Fruit fly (Drosophila melanogaster) Kc167 (cell line): ENCODE results near the gene CG12236.

Source experiments
- Myc ChIP-seq: fragments of >200 bp; optimal IDR thresholded peaks from 2 replicates; lab custom pipeline; 2017; ENCODE audit warnings: missing external identifiers
- Sin3A ChIP-seq: fragments of >200 bp; optimal IDR thresholded peaks from 2 replicates; lab custom pipeline; 2018; ENCODE audit warnings: missing external identifiers
- h ChIP-seq: fragments of >200 bp; optimal IDR thresholded peaks from 3 replicates; lab custom pipeline; 2018; ENCODE audit warnings: missing external identifiers
- insv ChIP-seq: fragments of >200 bp; optimal IDR thresholded peaks from 3 replicates; lab custom pipeline; 2018; ENCODE audit warnings: missing external identifiers
- psq ChIP-seq: fragments of >200 bp; optimal IDR thresholded peaks from 2 replicates; lab custom pipeline; 2017; ENCODE audit warnings: missing external identifiers
- ttk ChIP-seq: sonication (Bioruptor generic); optimal IDR thresholded peaks from 2 replicates; lab custom pipeline; 2017; ENCODE audit warnings: missing external identifiers

DNA sequence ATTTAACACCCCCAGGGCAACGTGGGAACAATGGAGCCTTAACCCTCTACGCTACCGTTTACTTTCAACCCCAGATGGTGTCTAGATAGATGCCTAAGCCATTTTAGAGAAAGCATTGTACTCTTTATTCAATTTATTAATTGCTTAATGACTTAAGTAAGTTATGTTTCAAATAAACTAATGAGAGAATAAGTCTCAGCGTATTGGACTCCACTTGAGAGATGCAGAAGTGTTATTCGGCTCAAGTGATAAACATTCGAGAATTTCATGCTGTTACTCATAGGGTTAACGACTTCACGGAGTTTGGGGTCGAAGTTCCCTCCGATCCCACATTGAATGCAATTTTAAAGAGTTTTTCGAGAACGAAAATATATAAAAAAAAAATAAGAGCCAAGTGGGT lies 19.7 kb upstream of the CG12236 start:
- TF ChIP-seq ttk (lab: Kevin White, UChicago) (no peak), Myc (lab: Kevin White, UChicago) (no peak), h (lab: Kevin White, UChicago) (no peak), insv (lab: Kevin White, UChicago) (no peak), Sin3A (lab: Kevin White, UChicago) (no peak), psq (lab: Kevin White, UChicago) (no peak)
